Worm (Caenorhabditis elegans): Measurements from ENCODE around the gene lrr-1.

The lrr-1 gene

DNA sequence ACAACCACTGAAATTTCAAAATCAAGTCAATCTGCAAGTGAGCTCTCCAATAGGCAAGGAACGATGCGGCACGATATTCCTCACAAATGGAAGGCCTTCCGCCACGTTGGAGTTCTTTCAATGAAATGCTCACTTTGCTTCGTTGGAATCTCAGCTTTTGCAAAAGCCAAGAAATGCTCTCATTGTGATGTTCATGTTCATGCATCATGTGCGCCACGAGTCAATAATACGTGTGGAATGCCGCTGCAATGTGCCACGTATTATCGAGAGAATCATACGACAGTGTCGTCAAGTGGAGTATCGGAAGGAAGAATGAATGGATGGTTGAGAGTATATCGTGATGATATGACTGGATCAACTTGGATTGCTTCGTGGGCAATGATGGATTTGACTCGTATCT, 34.4 kb downstream of the lrr-1 start:
- TF ChIP-seq ceh-31 (tag; optimal IDR thresholded peaks at IDR 0.05), result no peak
- no peak for TF ChIP-seq unc-42 (tag; optimal IDR thresholded peaks at IDR 0.05)
- TF ChIP-seq pros-1 (tag; optimal IDR thresholded peaks at IDR 0.05), result no peak
- no peak for TF ChIP-seq ceh-18 (tag; optimal IDR thresholded peaks at IDR 0.05)
- TF ChIP-seq unc-3 (GFP tag; conservative IDR thresholded peaks at IDR 0.05), result no peak
- TF ChIP-seq unc-3 (tag; optimal IDR thresholded peaks at IDR 0.05), result no peak
- TF ChIP-seq T23F11.4 (GFP tag; optimal IDR thresholded peaks at IDR 0.05), result no peak
- no peak for TF ChIP-seq gmeb-2 (tag; optimal IDR thresholded peaks at IDR 0.05)
- no peak for TF ChIP-seq K02D7.2 (tag; optimal IDR thresholded peaks at IDR 0.05)
- no peak for TF ChIP-seq tbx-7 (tag; optimal IDR thresholded peaks at IDR 0.05)
- no peak for TF ChIP-seq C38D4.7 (GFP tag; optimal IDR thresholded peaks at IDR 0.05)
- TF ChIP-seq hlh-30 (tag; optimal IDR thresholded peaks at IDR 0.05; ENCODE audit: insufficient read depth), result no peak
- no peak for TF ChIP-seq elt-2 (tag; optimal IDR thresholded peaks at IDR 0.05)
- TF ChIP-seq ceh-14 (tag; optimal IDR thresholded peaks at IDR 0.05), result no peak

DNA sequence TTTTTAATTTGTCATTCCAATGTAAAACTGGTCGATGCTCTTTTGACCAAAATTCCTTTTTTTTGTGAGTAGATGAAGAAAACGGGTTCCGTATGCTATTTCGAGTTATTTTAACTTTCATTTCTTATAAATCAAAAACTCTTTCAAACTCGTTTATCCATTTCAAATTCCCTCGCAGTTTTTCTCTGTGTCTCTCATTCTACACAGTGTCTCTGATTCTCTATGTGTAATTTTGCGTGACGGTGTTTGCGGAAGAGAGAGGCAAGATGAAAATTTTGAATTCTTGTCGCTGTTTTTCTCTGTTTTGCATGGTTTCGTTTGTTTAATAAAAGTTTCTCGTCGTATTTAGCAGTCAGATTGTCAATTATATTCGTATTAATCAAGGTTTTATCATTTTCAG, 37.1 kb downstream of the lrr-1 start, which contains the start of gene citk-2:
TSS of gene citk-2 (plus strand) at position 399 of the 400 bp plus-strand sequence.
- TF ChIP-seq mec-3 (tag; optimal IDR thresholded peaks at IDR 0.05; ENCODE audit: borderline replicate concordance), result no peak
- TF ChIP-seq T23F11.4 (GFP tag; optimal IDR thresholded peaks at IDR 0.05), result no peak
- TF ChIP-seq eyg-1 (tag; optimal IDR thresholded peaks at IDR 0.05), result no peak
- peak; percentile 77 for TF ChIP-seq unc-42 (tag; optimal IDR thresholded peaks at IDR 0.05)
- TF ChIP-seq Y22D7AL.16 (tag; optimal IDR thresholded peaks at IDR 0.05), result no peak
- no peak for TF ChIP-seq F13H6.1 (tag; optimal IDR thresholded peaks at IDR 0.05)
- no peak for TF ChIP-seq npax-4 (tag; optimal IDR thresholded peaks at IDR 0.05)
- peak; percentile 86 for TF ChIP-seq nfya-1 (tag; optimal IDR thresholded peaks at IDR 0.05)
- peak; percentile 21 for TF ChIP-seq pros-1 (tag; optimal IDR thresholded peaks at IDR 0.05)
- TF ChIP-seq dve-1 (tag; optimal IDR thresholded peaks at IDR 0.05), result peak; percentile 39
- TF ChIP-seq ceh-22 (tag; optimal IDR thresholded peaks at IDR 0.05), result no peak
- TF ChIP-seq elt-2 (tag; optimal IDR thresholded peaks at IDR 0.05), result no peak
- TF ChIP-seq elt-4 (tag; optimal IDR thresholded peaks at IDR 0.05), result no peak
- TF ChIP-seq fax-1 (tag; optimal IDR thresholded peaks at IDR 0.05), result no peak
- TF ChIP-seq unc-55 (GFP tag; optimal IDR thresholded peaks at IDR 0.05), result peak; percentile 61
- no peak for TF ChIP-seq sox-4 (tag; optimal IDR thresholded peaks at IDR 0.05)
- no peak for TF ChIP-seq hlh-15 (tag; optimal IDR thresholded peaks at IDR 0.05)
- peak; percentile 20 for TF ChIP-seq rnt-1 (tag; optimal IDR thresholded peaks at IDR 0.05)
- peak; percentile 26 for TF ChIP-seq ets-4 (tag; optimal IDR thresholded peaks at IDR 0.05)
- no peak for TF ChIP-seq hlh-8 (tag; optimal IDR thresholded peaks at IDR 0.05)
- peak; percentile 73 for TF ChIP-seq ceh-31 (tag; optimal IDR thresholded peaks at IDR 0.05)
- TF ChIP-seq fkh-6 (tag; optimal IDR thresholded peaks at IDR 0.05), result no peak
- TF ChIP-seq ceh-6 (GFP tag; optimal IDR thresholded peaks at IDR 0.05), result no peak
- no peak for TF ChIP-seq ref-2 (tag; optimal IDR thresholded peaks at IDR 0.05)
- TF ChIP-seq sdc-2 (tag; optimal IDR thresholded peaks at IDR 0.05), result peak; percentile 31
- no peak for TF ChIP-seq ceh-2 (tag; optimal IDR thresholded peaks at IDR 0.05)
- TF ChIP-seq pag-3 (tag; optimal IDR thresholded peaks at IDR 0.05; ENCODE audit: borderline replicate concordance), result no peak
- TF ChIP-seq lin-11 (tag; optimal IDR thresholded peaks at IDR 0.05), result no peak
- TF ChIP-seq tbx-2 (tag; optimal IDR thresholded peaks at IDR 0.05), result peak; percentile 9
- TF ChIP-seq odd-2 (tag; optimal IDR thresholded peaks at IDR 0.05), result no peak
- TF ChIP-seq ceh-14 (tag; optimal IDR thresholded peaks at IDR 0.05), result peak; percentile 1
- no peak for TF ChIP-seq gmeb-2 (tag; optimal IDR thresholded peaks at IDR 0.05)
- TF ChIP-seq pqm-1 (tag; optimal IDR thresholded peaks at IDR 0.05), result no peak
- no peak for TF ChIP-seq ceh-45 (GFP tag; IDR thresholded peaks at IDR 0.05)

DNA sequence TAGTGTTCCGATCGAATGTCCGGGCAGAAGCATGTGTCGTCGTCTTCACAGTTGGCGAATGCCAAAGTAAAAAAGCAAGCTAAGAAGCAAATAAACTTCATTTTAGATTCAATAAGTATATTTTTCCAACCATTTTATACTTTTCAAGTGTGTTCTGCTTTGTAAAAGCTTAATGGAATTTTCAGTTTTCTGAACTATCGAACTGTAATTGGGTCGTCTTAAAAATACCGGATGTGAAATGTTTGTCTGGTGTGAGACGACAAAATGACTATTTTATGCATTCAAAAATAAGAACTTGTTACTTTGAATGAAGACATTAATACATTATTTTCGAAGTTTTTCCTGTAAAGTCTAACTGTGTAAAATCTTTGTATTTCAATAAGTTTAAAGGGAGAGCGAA, 37.6 kb downstream of the lrr-1 start, which contains the start of gene F59A6.11:
TSS of gene F59A6.11 (minus strand) at position 101 of the 400 bp plus-strand sequence.
- no peak for TF ChIP-seq pha-2 (tag; optimal IDR thresholded peaks at IDR 0.05)
- no peak for TF ChIP-seq pros-1 (tag; optimal IDR thresholded peaks at IDR 0.05)
- no peak for TF ChIP-seq unc-42 (tag; optimal IDR thresholded peaks at IDR 0.05)
- TF ChIP-seq pag-3 (tag; optimal IDR thresholded peaks at IDR 0.05; ENCODE audit: borderline replicate concordance), result no peak
- no peak for TF ChIP-seq ceh-9 (tag; optimal IDR thresholded peaks at IDR 0.05)
- TF ChIP-seq ceh-14 (tag; optimal IDR thresholded peaks at IDR 0.05), result no peak
- TF ChIP-seq ceh-6 (GFP tag; optimal IDR thresholded peaks at IDR 0.05), result no peak
- TF ChIP-seq fkh-10 (GFP tag; optimal IDR thresholded peaks at IDR 0.05), result no peak
- no peak for TF ChIP-seq ceh-30 (tag; optimal IDR thresholded peaks at IDR 0.05)
- no peak for TF ChIP-seq npax-4 (tag; optimal IDR thresholded peaks at IDR 0.05)
- no peak for TF ChIP-seq unc-86 (tag; optimal IDR thresholded peaks at IDR 0.05)
- no peak for TF ChIP-seq madf-2 (tag; optimal IDR thresholded peaks at IDR 0.05)
- no peak for TF ChIP-seq fkh-6 (tag; optimal IDR thresholded peaks at IDR 0.05)

All from whole organism, late embryonic.